Worm (Caenorhabditis elegans): ENCODE measurements around the gene F38A6.5.

F38A6.5 gene

ce11 chrV:20792371-20792890, 18.9 kb upstream of the F38A6.5 start, which contains the start of gene Y44A6D.3:
Y44A6D.3 (minus strand) TSS chrV:20792421.
- TF ChIP-seq pha-4 (tag; optimal IDR thresholded peaks at IDR 0.05) (no peak), unc-62 (GFP tag; optimal IDR thresholded peaks at IDR 0.05) (no peak), lsy-2 (tag; optimal IDR thresholded peaks at IDR 0.05) (no peak), nhr-2 (tag; optimal IDR thresholded peaks at IDR 0.05) (no peak), M03D4.4 (tag; optimal IDR thresholded peaks at IDR 0.05) (no peak), hlh-1 (tag; optimal IDR thresholded peaks at IDR 0.05) (no peak), tbx-8 (GFP tag; optimal IDR thresholded peaks at IDR 0.05) (no peak)

ce11 chrV:20790616-20791015, 17.1 kb upstream of the F38A6.5 start:
- TF ChIP-seq M03D4.4 (tag; optimal IDR thresholded peaks at IDR 0.05) (no peak), mep-1 (tag; optimal IDR thresholded peaks at IDR 0.05) (no peak), mab-5 (tag; optimal IDR thresholded peaks at IDR 0.05) (no peak), ceh-83 (GFP tag; optimal IDR thresholded peaks at IDR 0.05) (no peak), ztf-11 (tag; optimal IDR thresholded peaks at IDR 0.05) (no peak), snpc-4 (tag; optimal IDR thresholded peaks at IDR 0.05) (no peak), ham-2 (GFP tag; optimal IDR thresholded peaks at IDR 0.05) (no peak), ces-1 (GFP tag; optimal IDR thresholded peaks at IDR 0.05) (no peak), nhr-12 (tag; optimal IDR thresholded peaks at IDR 0.05) (no peak)

ce11 chrV:20790011-20790410, 16.5 kb upstream of the F38A6.5 start, which contains the start of gene Y44A6D.1:
Y44A6D.1 (minus strand) TSS chrV:20790033.
- no peak for TF ChIP-seq mls-2 (tag; optimal IDR thresholded peaks at IDR 0.05)
- TF ChIP-seq drap-1 (GFP tag; optimal IDR thresholded peaks at IDR 0.05): peak; percentile 39

- TF ChIP-seq elt-1 (tag; optimal IDR thresholded peaks at IDR 0.05; ENCODE audit: borderline replicate concordance, insufficient read depth): no peak
- TF ChIP-seq drap-1 (GFP tag; optimal IDR thresholded peaks at IDR 0.05): peak; percentile 41
- TF ChIP-seq ces-1 (GFP tag; optimal IDR thresholded peaks at IDR 0.05): peak; percentile 88
These were observed 15.6 kb upstream of the F38A6.5 start, which contains the start of gene tpan-1 for ce11 chrV:20789105-20789504. tpan-1 (plus strand) TSS chrV:20789502.

ce11 chrV:20785848-20786225, 12.3 kb upstream of the F38A6.5 start:
- TF ChIP-seq snpc-4 (tag; optimal IDR thresholded peaks at IDR 0.05) (no peak), zip-8 (tag; optimal IDR thresholded peaks at IDR 0.05) (no peak), bed-3 (GFP tag; optimal IDR thresholded peaks at IDR 0.05) (no peak), ces-1 (GFP tag; optimal IDR thresholded peaks at IDR 0.05) (no peak), blmp-1 (tag; optimal IDR thresholded peaks at IDR 0.05) (no peak), unc-120 (tag; optimal IDR thresholded peaks at IDR 0.05; ENCODE audit: poor library complexity, severe bottlenecking) (no peak), elt-3 (tag; optimal IDR thresholded peaks at IDR 0.05) (no peak)

- TF ChIP-seq unc-120 (tag; optimal IDR thresholded peaks at IDR 0.05; ENCODE audit: poor library complexity, severe bottlenecking) (no peak), cnd-1 (tag; optimal IDR thresholded peaks at IDR 0.05) (no peak), ztf-11 (tag; optimal IDR thresholded peaks at IDR 0.05) (no peak), flh-1 (GFP tag; optimal IDR thresholded peaks at IDR 0.05) (no peak), ham-2 (GFP tag; optimal IDR thresholded peaks at IDR 0.05) (no peak)
These were observed 11.7 kb upstream of the F38A6.5 start for ce11 chrV:20785050-20785847.

ce11 chrV:20783642-20784041, 10.1 kb upstream of the F38A6.5 start:
- no peak for TF ChIP-seq nhr-12 (tag; optimal IDR thresholded peaks at IDR 0.05)
- TF ChIP-seq mls-2 (tag; optimal IDR thresholded peaks at IDR 0.05): no peak
- no peak for TF ChIP-seq zip-8 (tag; optimal IDR thresholded peaks at IDR 0.05)
